Worm (Caenorhabditis elegans) whole organism, L1 larva: ENCODE measurements around the gene T10G3.3.

Experiments used
- aha-1 ChIP-seq: fragments of 150-350 bp; optimal IDR thresholded peaks from 2 replicates; lab custom pipeline; 2014; ENCODE audit warnings: missing biosample characterization, missing genetic modification characterization
- alr-1 ChIP-seq: fragments of 200-800 bp; sonication (Bioruptor generic); optimal IDR thresholded peaks from 2 replicates; lab custom pipeline; 2018; ENCODE audit warnings: borderline replicate concordance, mild to moderate bottlenecking, missing genetic modification characterization, missing compliant biosample characterization
- egl-27 ChIP-seq, 2 experiments: fragments of 150-350 bp in 1 of 2; sonication (generic microtip); optimal IDR thresholded peaks; 3 replicates each; lab custom pipeline; 2017 to 2018; ENCODE audit warnings: missing biosample characterization in 2 of 2, missing genetic modification characterization in 2 of 2, missing genetic modification reagents in 2 of 2
- elt-3 ChIP-seq, 6 experiments: fragments of 150-350 bp in 1 of 6; sonication (generic microtip); optimal IDR thresholded peaks; 2 replicates each; lab custom pipeline; 2017 to 2018; ENCODE audit warnings: missing biosample characterization in 6 of 6, missing genetic modification characterization in 6 of 6, inconsistent platforms in 1 of 6
- lsy-2 ChIP-seq, 2 experiments: fragments of 150-350 bp; optimal IDR thresholded peaks; 2 replicates each; lab custom pipeline; 2014; ENCODE audit warnings: missing biosample characterization in 2 of 2, missing genetic modification characterization in 2 of 2
- nhr-237 ChIP-seq: fragments of 150-350 bp; optimal IDR thresholded peaks from 2 replicates; lab custom pipeline; 2014; ENCODE audit warnings: missing biosample characterization, missing genetic modification characterization
- skn-1 ChIP-seq: fragments of 150-350 bp; optimal IDR thresholded peaks from 2 replicates; lab custom pipeline; 2014; ENCODE audit warnings: missing biosample characterization, missing genetic modification characterization
- sptf-1 ChIP-seq: fragments of 150-350 bp; optimal IDR thresholded peaks from 2 replicates; lab custom pipeline; 2014; ENCODE audit warnings: missing biosample characterization, missing genetic modification characterization
- unc-62 ChIP-seq: fragments of 150-350 bp; optimal IDR thresholded peaks from 2 replicates; lab custom pipeline; 2014; ENCODE audit warnings: missing biosample characterization, missing genetic modification reagents, missing genetic modification characterization
- unc-98 ChIP-seq: fragments of 200-800 bp; sonication (Bioruptor generic); IDR thresholded peaks from 2 replicates; pipeline ENCODE4 v1.3.6; 2022; ENCODE audit warnings: missing genetic modification characterization, missing compliant biosample characterization
- xbp-1 ChIP-seq: sonication (generic microtip); optimal IDR thresholded peaks from 2 replicates; lab custom pipeline; 2016; ENCODE audit warnings: missing genetic modification characterization, missing compliant biosample characterization
- zag-1 ChIP-seq: fragments of 150-350 bp; optimal IDR thresholded peaks from 2 replicates; lab custom pipeline; 2014; ENCODE audit warnings: missing biosample characterization, missing genetic modification characterization
- ztf-11 ChIP-seq, 2 experiments: sonication (generic microtip); optimal IDR thresholded peaks; 2 replicates each; lab custom pipeline; 2016 to 2017; ENCODE audit warnings: missing genetic modification characterization in 2 of 2, missing biosample characterization in 1 of 2, missing compliant biosample characterization in 1 of 2

ce11 chrV:13464123-13464522 is 25.9 kb downstream of the T10G3.3 start:
- TF ChIP-seq unc-62 (GFP tag; lab: Kevin White, UChicago) (no peak), sptf-1 (no peak), nhr-237 (no peak), aha-1 (no peak), lsy-2 (tag; optimal IDR thresholded peaks at IDR 0.05; lab: Kevin White, UChicago) (peak in 1 of 2 experiments; percentile 8), xbp-1 (tag; lab: Kevin White, UChicago) (no peak), egl-27 (tag; optimal IDR thresholded peaks at IDR 0.05; lab: Kevin White, UChicago) (no peak), zag-1 (tag; lab: Kevin White, UChicago) (no peak), elt-3 (tag; optimal IDR thresholded peaks at IDR 0.05; lab: Kevin White, UChicago) (peak in 1 of 6 experiments; percentile 1), ztf-11 (tag; optimal IDR thresholded peaks at IDR 0.05; lab: Kevin White, UChicago) (no peak), alr-1 (tag; lab: Kevin White, UChicago) (no peak), unc-98 (GFP tag; lab: Robert Waterston, UW) (no peak), skn-1 (peak; percentile 73)
